Fruit fly (Drosophila melanogaster) whole organism, embryonic: ENCODE data around the gene swa.

Experiments used
- Bteb2 ChIP-seq: fragments of 200-800 bp; sonication (Bioruptor generic); optimal IDR thresholded peaks from 2 replicates; lab custom pipeline; 2016; ENCODE audit warnings: missing biosample characterization, missing genetic modification characterization
- CG10654 ChIP-seq: fragments of 200-800 bp; sonication (Bioruptor generic); optimal IDR thresholded peaks from 2 replicates; lab custom pipeline; 2016; ENCODE audit warnings: missing biosample characterization, missing genetic modification characterization
- CG12236 ChIP-seq: fragments of 200-800 bp; sonication (Bioruptor generic); optimal IDR thresholded peaks from 2 replicates; lab custom pipeline; 2016; ENCODE audit warnings: missing biosample characterization, missing genetic modification characterization
- CG12299 ChIP-seq: fragments of 200-800 bp; sonication (Bioruptor generic); optimal IDR thresholded peaks from 2 replicates; lab custom pipeline; 2018; ENCODE audit warnings: missing biosample characterization, mild to moderate bottlenecking, missing genetic modification characterization
- CG12391 ChIP-seq: fragments of 200-800 bp; sonication (Bioruptor generic); optimal IDR thresholded peaks from 3 replicates; lab custom pipeline; 2018; ENCODE audit warnings: missing biosample characterization, mild to moderate bottlenecking, missing genetic modification characterization, moderate library complexity
- CG12744 ChIP-seq: fragments of 200-800 bp; sonication (Bioruptor generic); optimal IDR thresholded peaks from 2 replicates; lab custom pipeline; 2016; ENCODE audit warnings: missing biosample characterization, missing genetic modification characterization
- CG13287 ChIP-seq: fragments of 200-800 bp; sonication (Bioruptor generic); IDR thresholded peaks from 2 replicates; pipeline ENCODE4 v1.3.6; 2022; ENCODE audit warnings: missing biosample characterization, missing genetic modification characterization; ENCODE audit not compliant: partially characterized antibody
- CG13624 ChIP-seq: fragments of 200-800 bp; sonication (Bioruptor generic); optimal IDR thresholded peaks from 2 replicates; lab custom pipeline; 2016; ENCODE audit warnings: missing biosample characterization, missing genetic modification characterization
- CG1603 ChIP-seq: fragments of 200-800 bp; sonication (Bioruptor generic); optimal IDR thresholded peaks from 2 replicates; lab custom pipeline; 2019; ENCODE audit warnings: missing biosample characterization, mild to moderate bottlenecking, missing genetic modification characterization, moderate library complexity
- CG16863 ChIP-seq: fragments of 200-800 bp; sonication (Bioruptor generic); optimal IDR thresholded peaks from 3 replicates; lab custom pipeline; 2016; ENCODE audit warnings: missing biosample characterization, missing genetic modification characterization
- CG17829 ChIP-seq: fragments of 200-800 bp; optimal IDR thresholded peaks from 2 replicates; lab custom pipeline; 2019; ENCODE audit warnings: missing biosample characterization, mild to moderate bottlenecking, missing genetic modification characterization, moderate library complexity
- CG2202 ChIP-seq: fragments of 200-800 bp; sonication (Bioruptor generic); optimal IDR thresholded peaks from 2 replicates; lab custom pipeline; 2018; ENCODE audit warnings: missing biosample characterization, mild to moderate bottlenecking, missing genetic modification characterization
- CG2678 ChIP-seq: fragments of 200-800 bp; sonication (Bioruptor generic); optimal IDR thresholded peaks from 3 replicates; lab custom pipeline; 2019; ENCODE audit warnings: missing biosample characterization, mild to moderate bottlenecking, missing genetic modification characterization, moderate library complexity
- CG34224 ChIP-seq: fragments of 200-800 bp; sonication (Bioruptor generic); IDR thresholded peaks from 3 replicates; pipeline ENCODE4 v1.3.6; 2022; ENCODE audit warnings: missing biosample characterization, missing genetic modification characterization; ENCODE audit not compliant: partially characterized antibody
- CG4404 ChIP-seq: fragments of 200-800 bp; sonication (Bioruptor generic); IDR thresholded peaks from 2 replicates; pipeline ENCODE4 v1.3.6; 2022; ENCODE audit warnings: missing biosample characterization, missing genetic modification characterization
- CG4617 ChIP-seq: fragments of 200-800 bp; sonication (Bioruptor generic); optimal IDR thresholded peaks from 3 replicates; lab custom pipeline; 2016; ENCODE audit warnings: missing biosample characterization, missing genetic modification characterization, borderline replicate concordance
- CG6689 ChIP-seq: fragments of 200-800 bp; sonication (Bioruptor generic); IDR thresholded peaks from 2 replicates; pipeline ENCODE4 v1.3.6; 2022; ENCODE audit warnings: missing biosample characterization, missing genetic modification characterization
- CG6765 ChIP-seq: fragments of 200-800 bp; sonication (Bioruptor generic); optimal IDR thresholded peaks from 3 replicates; lab custom pipeline; 2017; ENCODE audit warnings: missing biosample characterization, mild to moderate bottlenecking, missing genetic modification characterization
- CG7556 ChIP-seq: fragments of 200-800 bp; sonication (Bioruptor generic); optimal IDR thresholded peaks from 2 replicates; lab custom pipeline; 2017; ENCODE audit warnings: missing biosample characterization, mild to moderate bottlenecking, missing genetic modification characterization
- CG8478 ChIP-seq: fragments of >200 bp; optimal IDR thresholded peaks from 2 replicates; lab custom pipeline; 2018
- CG9817 ChIP-seq: fragments of 200-800 bp; sonication (Bioruptor generic); optimal IDR thresholded peaks from 2 replicates; lab custom pipeline; 2018; ENCODE audit warnings: missing biosample characterization, mild to moderate bottlenecking, missing genetic modification characterization, moderate library complexity
- CrebB ChIP-seq: fragments of 200-800 bp; sonication (Bioruptor generic); optimal IDR thresholded peaks from 3 replicates; lab custom pipeline; 2018; ENCODE audit warnings: missing biosample characterization, mild to moderate bottlenecking, missing genetic modification characterization
- Dp ChIP-seq: fragments of 200-800 bp; sonication (Bioruptor generic); optimal IDR thresholded peaks from 2 replicates; lab custom pipeline; 2018; ENCODE audit warnings: missing biosample characterization, mild to moderate bottlenecking, missing genetic modification characterization, moderate library complexity
- Drgx ChIP-seq: fragments of 200-800 bp; sonication (Bioruptor generic); IDR thresholded peaks from 2 replicates; pipeline ENCODE4 v1.3.6; 2022; ENCODE audit warnings: missing biosample characterization, missing genetic modification characterization
- Ets97D ChIP-seq: fragments of 200-800 bp; sonication (Bioruptor generic); optimal IDR thresholded peaks from 3 replicates; lab custom pipeline; 2016; ENCODE audit warnings: missing biosample characterization, missing genetic modification characterization
- Lpt ChIP-seq: fragments of >200 bp; optimal IDR thresholded peaks from 2 replicates; lab custom pipeline; 2018; ENCODE audit warnings: missing biosample characterization, missing genetic modification characterization
- Neu2 ChIP-seq: fragments of 200-800 bp; sonication (Bioruptor generic); optimal IDR thresholded peaks from 3 replicates; lab custom pipeline; 2016; ENCODE audit warnings: missing biosample characterization, missing genetic modification characterization, borderline replicate concordance
- Six4 ChIP-seq: fragments of 200-800 bp; sonication (Bioruptor generic); optimal IDR thresholded peaks from 2 replicates; lab custom pipeline; 2016; ENCODE audit warnings: missing biosample characterization, missing genetic modification characterization
- Sry-β ChIP-seq: fragments of 200-800 bp; sonication (Bioruptor generic); optimal IDR thresholded peaks from 2 replicates; lab custom pipeline; 2018; ENCODE audit warnings: missing biosample characterization, mild to moderate bottlenecking, missing genetic modification characterization, moderate library complexity
- Trl ChIP-seq, 3 experiments: fragments of >200 bp in 2 of 3; fragments of 200-800 bp in 1 of 3; sonication (Bioruptor generic) in 1 of 3; optimal IDR thresholded peaks; 2 replicates in 1 of 3; 3 replicates in 2 of 3; lab custom pipeline; 2016 to 2017; ENCODE audit warnings: missing biosample characterization in 1 of 3, missing genetic modification characterization in 1 of 3
- Usf ChIP-seq: fragments of 200-800 bp; sonication (Bioruptor generic); optimal IDR thresholded peaks from 2 replicates; lab custom pipeline; 2017; ENCODE audit warnings: missing genotype, missing biosample characterization, missing genetic modification characterization
- ab ChIP-seq: fragments of 200-800 bp; sonication (Bioruptor generic); optimal IDR thresholded peaks from 2 replicates; lab custom pipeline; 2016; ENCODE audit warnings: missing biosample characterization, missing genetic modification characterization
- abd-A ChIP-seq: fragments of 200-800 bp; sonication (Bioruptor generic); optimal IDR thresholded peaks from 3 replicates; lab custom pipeline; 2019; ENCODE audit warnings: missing biosample characterization, mild to moderate bottlenecking, missing genetic modification characterization, moderate library complexity
- btn ChIP-seq: fragments of 200-800 bp; sonication (Bioruptor generic); optimal IDR thresholded peaks from 2 replicates; lab custom pipeline; 2016; ENCODE audit warnings: missing biosample characterization, missing genetic modification characterization
- chm ChIP-seq: fragments of 200-800 bp; sonication (Bioruptor generic); IDR thresholded peaks from 2 replicates; pipeline ENCODE4 v1.3.6; 2022; ENCODE audit warnings: missing biosample characterization, missing genetic modification characterization
- danr ChIP-seq: fragments of 200-800 bp; sonication (Bioruptor generic); IDR thresholded peaks from 2 replicates; pipeline ENCODE4 v1.3.6; 2022; ENCODE audit warnings: missing biosample characterization, missing genetic modification characterization
- ems ChIP-seq: fragments of 200-800 bp; sonication (Bioruptor generic); optimal IDR thresholded peaks from 3 replicates; lab custom pipeline; 2016; ENCODE audit warnings: missing biosample characterization, missing genetic modification characterization
- ewg ChIP-seq: fragments of 200-800 bp; sonication (Bioruptor generic); optimal IDR thresholded peaks from 3 replicates; lab custom pipeline; 2017; ENCODE audit warnings: mild to moderate bottlenecking, missing biosample characterization, missing genetic modification reagents, missing genetic modification characterization
- gfzf ChIP-seq: fragments of 200-800 bp; sonication (Bioruptor generic); optimal IDR thresholded peaks from 2 replicates; lab custom pipeline; 2016; ENCODE audit warnings: missing biosample characterization, mild to moderate bottlenecking, missing genetic modification characterization, moderate library complexity
- grau ChIP-seq: fragments of 200-800 bp; optimal IDR thresholded peaks from 3 replicates; lab custom pipeline; 2019; ENCODE audit warnings: missing biosample characterization, mild to moderate bottlenecking, missing genetic modification characterization, moderate library complexity
- kay ChIP-seq: fragments of 200-800 bp; sonication (Bioruptor generic); optimal IDR thresholded peaks from 2 replicates; lab custom pipeline; 2016; ENCODE audit warnings: missing biosample characterization, missing genetic modification characterization
- nerfin-1 ChIP-seq: fragments of 200-800 bp; sonication (Bioruptor generic); optimal IDR thresholded peaks from 3 replicates; lab custom pipeline; 2019; ENCODE audit warnings: missing biosample characterization, mild to moderate bottlenecking, missing genetic modification characterization, moderate library complexity
- nmo ChIP-seq: fragments of 200-800 bp; sonication (Bioruptor generic); optimal IDR thresholded peaks from 2 replicates; lab custom pipeline; 2018; ENCODE audit warnings: missing biosample characterization, mild to moderate bottlenecking, missing genetic modification characterization, moderate library complexity
- org-1 ChIP-seq: fragments of 200-800 bp; sonication (Bioruptor generic); optimal IDR thresholded peaks from 2 replicates; lab custom pipeline; 2017; ENCODE audit warnings: missing biosample characterization, missing genetic modification characterization
- run ChIP-seq: fragments of 200-800 bp; sonication (Bioruptor generic); optimal IDR thresholded peaks from 3 replicates; lab custom pipeline; 2018; ENCODE audit warnings: missing biosample characterization, mild to moderate bottlenecking, missing genetic modification characterization
- slbo ChIP-seq: fragments of 200-800 bp; sonication (Bioruptor generic); IDR thresholded peaks from 2 replicates; pipeline ENCODE4 v1.3.6; 2022; ENCODE audit warnings: missing biosample characterization, missing genetic modification characterization
- sob ChIP-seq: fragments of 200-800 bp; sonication (Bioruptor generic); IDR thresholded peaks from 2 replicates; pipeline ENCODE4 v1.3.6; 2022; ENCODE audit warnings: missing biosample characterization, missing genetic modification characterization
- ttk ChIP-seq: fragments of 200-800 bp; sonication (Bioruptor generic); IDR thresholded peaks from 2 replicates; pipeline ENCODE4 v2.1.2; 2022; ENCODE audit warnings: missing biosample characterization, missing genetic modification characterization
- vvl ChIP-seq: fragments of 200-800 bp; sonication (Bioruptor generic); IDR thresholded peaks from 2 replicates; pipeline ENCODE4 v1.3.6; 2022; ENCODE audit warnings: missing biosample characterization, missing genetic modification characterization
- wdn ChIP-seq: fragments of 200-800 bp; sonication (Bioruptor generic); IDR thresholded peaks from 2 replicates; pipeline ENCODE4 v1.3.6; 2022; ENCODE audit warnings: missing biosample characterization, missing genetic modification characterization

The swa gene

DNA sequence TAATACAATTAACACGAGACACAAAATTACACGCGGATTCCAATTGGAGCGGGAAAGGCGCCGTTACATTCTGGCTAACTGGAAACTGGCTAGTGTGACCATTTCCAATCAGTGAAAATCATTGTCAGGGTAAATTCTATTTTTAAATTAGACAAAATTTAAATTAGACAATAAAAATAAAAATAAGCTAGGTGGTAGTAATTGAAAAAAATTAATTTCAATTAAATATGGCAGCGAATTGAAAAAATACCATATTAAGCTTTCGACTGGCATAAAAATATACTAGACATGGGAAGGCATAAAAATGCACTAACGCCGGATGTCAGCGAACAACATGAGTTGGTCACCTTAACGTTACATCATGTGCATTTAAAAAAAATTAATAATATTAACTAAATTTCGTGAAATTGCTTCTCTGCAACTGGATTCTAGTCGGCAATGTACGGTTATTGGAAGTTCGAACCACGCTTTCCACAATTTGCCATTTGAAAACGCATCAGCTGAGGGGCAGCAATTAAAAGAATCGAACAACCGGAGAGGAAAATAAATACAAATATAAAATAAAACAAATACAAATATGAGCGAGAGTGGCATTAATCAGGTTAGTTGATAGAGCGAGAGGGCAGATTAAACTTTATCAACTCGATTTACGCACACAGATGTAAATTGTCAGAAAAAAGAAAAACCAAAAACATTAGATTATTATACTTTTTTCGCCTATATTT lies at the start of gene swa, which contains the start of gene Marf (continued):
- no peak for TF ChIP-seq ttk
- no peak for TF ChIP-seq CG34224 (GFP tag; lab: Robert Waterston, UW)
- TF ChIP-seq CG8478 = no peak
- TF ChIP-seq Dp (GFP tag; lab: Kevin White, UChicago) = peak; percentile 57
- peak; percentile 39 for TF ChIP-seq CG4617 (GFP tag; lab: Kevin White, UChicago)
- TF ChIP-seq CG12391 (tag; lab: Kevin White, UChicago) = peak; percentile 10
- no peak for TF ChIP-seq CG10654 (GFP tag; lab: Kevin White, UChicago)
- TF ChIP-seq CG9817 = no peak
- peak; percentile 57 for TF ChIP-seq CG12299 (tag; lab: Kevin White, UChicago)
- no peak for TF ChIP-seq slbo (GFP tag; lab: Robert Waterston, UW)
- no peak for TF ChIP-seq CG12236
- no peak for TF ChIP-seq CrebB
- TF ChIP-seq CG1603 = no peak
- TF ChIP-seq chm (GFP tag; lab: Robert Waterston, UW) = no peak
- no peak for TF ChIP-seq btn (GFP tag; lab: Kevin White, UChicago)
- TF ChIP-seq abd-A (tag; lab: Kevin White, UChicago) = no peak
- no peak for TF ChIP-seq Six4 (GFP tag; lab: Kevin White, UChicago)
- peak; percentile 6 for TF ChIP-seq Ets97D (GFP tag; lab: Kevin White, UChicago)
- TF ChIP-seq Trl (optimal IDR thresholded peaks at IDR 0.05; lab: Kevin White, UChicago) = no peak
- no peak for TF ChIP-seq Trl (GFP tag; optimal IDR thresholded peaks at IDR 0.05; lab: Kevin White, UChicago)
- no peak for TF ChIP-seq ab
- no peak for TF ChIP-seq Bteb2
- no peak for TF ChIP-seq CG6689
- no peak for TF ChIP-seq run (tag; lab: Kevin White, UChicago)
- no peak for TF ChIP-seq sob (GFP tag; lab: Robert Waterston, UW)
- no peak for TF ChIP-seq Lpt (GFP tag; lab: Kevin White, UChicago)
- peak; percentile 13; the same call in 1 of the 2 replicates for TF ChIP-seq vvl (GFP tag; lab: Robert Waterston, UW)
- no peak for TF ChIP-seq CG13624 (GFP tag; lab: Kevin White, UChicago)
- TF ChIP-seq ems = no peak
- TF ChIP-seq ewg (GFP tag; lab: Kevin White, UChicago) = no peak
- no peak for TF ChIP-seq CG2678
- no peak for TF ChIP-seq Usf (GFP tag; lab: Kevin White, UChicago)
- TF ChIP-seq CG13287 (GFP tag; lab: Robert Waterston, UW) = peak; percentile 26; the same call in 1 of the 2 replicates
- TF ChIP-seq nmo (GFP tag; lab: Kevin White, UChicago) = no peak
- TF ChIP-seq CG2202 (tag; lab: Kevin White, UChicago) = no peak
- no peak for TF ChIP-seq Sry-β (GFP tag; lab: Kevin White, UChicago)
- TF ChIP-seq Neu2 (GFP tag; lab: Kevin White, UChicago) = no peak
- TF ChIP-seq wdn (GFP tag; lab: Robert Waterston, UW) = no peak
- no peak for TF ChIP-seq Drgx (GFP tag; lab: Robert Waterston, UW)
- TF ChIP-seq CG12744 = no peak
- no peak for TF ChIP-seq kay (GFP tag; lab: Kevin White, UChicago)
- TF ChIP-seq CG6765 (GFP tag; lab: Kevin White, UChicago) = no peak
- TF ChIP-seq CG7556 = no peak
- peak; percentile 85 for TF ChIP-seq gfzf (GFP tag; lab: Kevin White, UChicago)
- TF ChIP-seq CG4404 (GFP tag; lab: Robert Waterston, UW) = no peak
- TF ChIP-seq nerfin-1 = no peak
- TF ChIP-seq CG17829 (tag; lab: Kevin White, UChicago) = peak; percentile 7
- TF ChIP-seq grau (tag; lab: Kevin White, UChicago) = no peak
- TF ChIP-seq CG16863 (GFP tag; lab: Kevin White, UChicago) = no peak
- no peak for TF ChIP-seq org-1 (GFP tag; lab: Kevin White, UChicago)
- no peak for TF ChIP-seq danr (GFP tag; lab: Robert Waterston, UW)
